Fruit fly (Drosophila melanogaster): ENCODE data around the gene CG7083.

CG7083 gene

DNA sequence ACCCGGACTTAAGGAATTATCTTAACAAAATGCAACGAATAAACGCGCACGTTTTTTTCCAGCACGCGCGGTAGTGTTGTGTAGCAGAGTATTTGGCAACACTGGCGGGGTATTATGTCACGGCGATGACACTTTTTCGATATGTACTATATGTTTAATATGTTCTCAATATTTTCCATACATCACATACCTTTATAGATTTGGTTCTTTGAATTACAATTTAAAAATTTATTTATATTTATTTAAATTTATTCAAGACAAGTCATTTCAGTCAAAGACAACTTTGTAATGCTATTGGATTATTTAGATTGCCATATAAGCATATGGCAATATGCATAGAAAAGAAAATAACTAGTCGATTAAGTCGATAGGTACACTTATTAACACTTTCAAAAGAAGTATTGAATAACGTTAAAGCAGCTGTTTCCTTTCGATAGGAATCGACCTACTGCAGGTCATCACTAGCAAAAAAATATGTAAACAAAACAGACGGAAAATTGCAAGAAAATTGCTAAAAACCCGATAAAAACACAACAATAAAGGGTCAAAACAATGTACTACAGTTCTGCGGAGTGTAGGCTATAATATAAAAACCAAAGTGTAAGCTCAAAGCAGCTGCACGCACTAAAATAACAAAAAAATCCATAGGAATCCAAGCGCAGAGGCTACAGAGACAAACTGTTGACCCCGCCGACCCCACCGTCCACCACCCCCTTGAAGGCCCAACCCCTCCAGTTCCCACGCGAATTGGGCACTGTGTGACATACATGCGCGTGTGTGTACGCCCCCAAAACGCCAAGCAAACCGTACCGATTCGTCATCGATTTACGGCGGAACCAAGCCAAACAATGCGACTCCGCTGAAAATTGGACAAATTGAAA lies 5.8 kb downstream of the CG7083 start, which contains the start of the genes CG7182 and GAPcenA:
Gene CG7182 (minus strand): TSS at position 283 of the 881 bp plus-strand sequence.
Gene GAPcenA (plus strand): TSS at position 462 of the 881 bp plus-strand sequence.
- TF ChIP-seq Sin3A (optimal IDR thresholded peaks at IDR 0.05) (no peak), Myc (optimal IDR thresholded peaks at IDR 0.05) (no peak), psq (optimal IDR thresholded peaks at IDR 0.05) (no peak), insv (optimal IDR thresholded peaks at IDR 0.05) (no peak), ttk (optimal IDR thresholded peaks at IDR 0.05) (no peak), h (optimal IDR thresholded peaks at IDR 0.05) (no peak)

DNA sequence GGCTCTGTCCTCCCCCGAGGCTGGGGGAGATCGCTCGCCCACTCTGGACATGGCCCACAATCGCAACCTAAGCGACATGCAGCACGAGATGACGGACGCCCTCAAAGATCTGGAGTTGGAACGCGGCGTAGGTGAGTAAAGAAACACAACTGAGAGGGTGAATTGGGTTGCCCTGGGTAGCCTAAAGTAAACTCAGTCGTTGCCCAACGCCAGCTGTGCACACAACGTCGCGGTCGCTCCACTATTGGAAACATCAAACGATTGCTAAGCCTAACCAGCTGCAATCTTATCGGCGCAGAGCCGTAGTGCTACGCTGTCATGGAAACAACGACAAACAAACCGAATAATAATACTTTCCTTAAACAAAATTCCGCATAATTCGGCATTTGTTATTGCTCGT lies 6.8 kb downstream of the CG7083 start:
- TF ChIP-seq h (optimal IDR thresholded peaks at IDR 0.05): no peak
- no peak for TF ChIP-seq Sin3A (optimal IDR thresholded peaks at IDR 0.05)
- no peak for TF ChIP-seq psq (optimal IDR thresholded peaks at IDR 0.05)
- no peak for TF ChIP-seq Myc (optimal IDR thresholded peaks at IDR 0.05)
- TF ChIP-seq ttk (optimal IDR thresholded peaks at IDR 0.05): no peak
- no peak for TF ChIP-seq insv (optimal IDR thresholded peaks at IDR 0.05)

DNA sequence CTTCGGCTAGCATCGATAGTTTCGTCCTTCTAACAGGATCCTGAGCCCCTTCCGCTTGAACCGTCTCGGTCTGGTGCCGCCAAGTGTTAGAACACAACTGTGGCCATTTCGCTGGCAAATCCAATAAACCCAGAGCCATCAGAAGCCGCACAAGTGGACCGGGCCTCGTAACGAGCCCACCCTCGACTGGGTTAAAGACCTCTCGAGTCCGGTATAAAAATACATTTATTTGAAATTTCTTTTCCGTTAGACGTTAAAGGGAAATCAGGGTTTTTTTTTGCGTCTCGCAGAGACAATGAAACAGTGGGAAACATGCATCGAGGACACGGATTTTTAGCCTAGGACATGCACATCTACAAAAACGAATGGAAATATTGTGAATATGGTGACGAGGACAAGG lies 15.6 kb downstream of the CG7083 start, which contains the start of gene Culd:
Gene Culd (minus strand): TSS at position 101 of the 400 bp plus-strand sequence.
- TF ChIP-seq insv (optimal IDR thresholded peaks at IDR 0.05) (no peak), ttk (optimal IDR thresholded peaks at IDR 0.05) (no peak), Myc (optimal IDR thresholded peaks at IDR 0.05) (no peak), Sin3A (optimal IDR thresholded peaks at IDR 0.05) (no peak)

DNA sequence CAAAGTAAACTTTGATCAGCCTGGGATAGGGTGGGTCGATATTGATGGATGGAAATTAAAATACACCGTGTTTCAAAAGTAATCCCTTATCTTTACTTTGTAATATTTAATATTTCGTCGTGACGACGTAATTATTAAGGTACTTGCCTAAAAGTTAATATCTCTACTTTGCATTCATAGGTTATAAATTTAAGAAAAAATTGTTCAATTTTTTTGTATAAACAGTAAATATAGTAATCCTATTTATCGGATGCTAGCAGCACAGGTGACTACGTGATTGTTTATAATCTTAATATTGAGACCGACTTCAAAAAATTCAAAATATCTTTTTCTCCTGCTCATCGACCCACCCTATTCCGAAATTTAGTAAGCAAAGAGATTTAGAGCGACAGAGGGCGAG lies 17.6 kb downstream of the CG7083 start:
- no peak for TF ChIP-seq psq (optimal IDR thresholded peaks at IDR 0.05)
- TF ChIP-seq ttk (optimal IDR thresholded peaks at IDR 0.05): no peak
- TF ChIP-seq insv (optimal IDR thresholded peaks at IDR 0.05): no peak
- no peak for TF ChIP-seq h (optimal IDR thresholded peaks at IDR 0.05)
- TF ChIP-seq Myc (optimal IDR thresholded peaks at IDR 0.05): no peak
- no peak for TF ChIP-seq Sin3A (optimal IDR thresholded peaks at IDR 0.05)

DNA sequence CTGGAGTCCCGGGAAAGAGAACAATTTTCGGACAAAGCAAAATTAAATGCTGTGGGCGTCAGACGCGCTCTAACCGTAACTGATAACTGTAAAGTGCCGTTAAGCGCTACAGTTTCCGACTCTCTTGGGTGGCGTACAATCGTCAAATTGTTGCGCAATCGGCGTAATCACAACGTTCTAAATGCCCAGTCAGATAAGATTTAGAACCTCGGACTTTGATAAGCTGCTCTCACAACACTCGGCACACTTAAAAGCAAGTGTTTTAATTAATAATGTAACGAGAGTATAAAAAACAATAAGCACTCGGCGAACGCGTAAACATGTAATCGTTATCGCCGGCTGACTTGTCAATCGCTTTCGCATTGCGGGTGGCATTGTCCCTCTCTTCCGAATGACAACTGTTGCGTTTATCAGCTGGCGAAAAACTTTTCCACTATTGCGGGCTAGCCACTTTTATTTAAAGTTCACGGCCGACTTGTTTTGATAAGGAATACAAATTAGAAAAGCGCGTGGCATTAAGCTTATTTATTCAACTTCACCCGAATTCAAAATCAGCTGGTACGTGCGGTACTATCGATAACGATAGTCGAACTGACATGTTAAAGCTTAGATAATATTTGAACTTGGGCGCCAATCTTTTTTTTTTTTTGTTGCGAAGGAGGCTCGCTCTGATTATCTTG lies 18.3 kb downstream of the CG7083 start:
- TF ChIP-seq Myc (optimal IDR thresholded peaks at IDR 0.05) (no peak), psq (optimal IDR thresholded peaks at IDR 0.05) (no peak), insv (optimal IDR thresholded peaks at IDR 0.05) (no peak), ttk (optimal IDR thresholded peaks at IDR 0.05) (no peak), h (optimal IDR thresholded peaks at IDR 0.05) (no peak), Sin3A (optimal IDR thresholded peaks at IDR 0.05) (no peak)

DNA sequence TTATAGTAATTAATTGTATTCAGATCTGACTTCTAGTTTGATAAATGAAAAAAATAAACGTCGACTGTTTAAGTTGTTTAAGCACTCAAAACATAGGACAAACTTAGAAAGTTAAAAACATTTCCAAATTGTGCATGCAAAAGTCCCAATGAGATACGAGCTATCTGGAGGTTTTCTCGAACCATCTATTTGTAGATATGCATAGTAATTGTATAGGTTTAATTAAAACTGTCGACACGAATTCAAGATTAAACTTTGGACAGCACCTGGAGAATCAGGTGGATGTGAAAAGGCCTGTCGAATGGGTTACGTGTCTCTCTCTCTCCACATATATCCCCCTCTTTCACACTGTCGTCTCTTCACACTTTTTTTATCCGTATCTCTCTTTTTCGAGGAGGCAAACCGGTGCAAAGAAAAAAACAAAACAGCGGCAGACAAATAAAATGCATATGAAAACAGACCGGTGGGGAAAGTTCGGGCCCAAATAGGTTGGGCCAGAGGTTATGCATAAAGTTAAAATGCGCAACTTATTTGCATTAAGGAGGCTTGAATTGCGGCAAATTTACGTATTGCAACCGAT lies 19.6 kb downstream of the CG7083 start:
- TF ChIP-seq h (optimal IDR thresholded peaks at IDR 0.05) (no peak), Myc (optimal IDR thresholded peaks at IDR 0.05) (no peak), psq (optimal IDR thresholded peaks at IDR 0.05) (no peak), ttk (optimal IDR thresholded peaks at IDR 0.05) (no peak), insv (optimal IDR thresholded peaks at IDR 0.05) (no peak), Sin3A (optimal IDR thresholded peaks at IDR 0.05) (no peak)

DNA sequence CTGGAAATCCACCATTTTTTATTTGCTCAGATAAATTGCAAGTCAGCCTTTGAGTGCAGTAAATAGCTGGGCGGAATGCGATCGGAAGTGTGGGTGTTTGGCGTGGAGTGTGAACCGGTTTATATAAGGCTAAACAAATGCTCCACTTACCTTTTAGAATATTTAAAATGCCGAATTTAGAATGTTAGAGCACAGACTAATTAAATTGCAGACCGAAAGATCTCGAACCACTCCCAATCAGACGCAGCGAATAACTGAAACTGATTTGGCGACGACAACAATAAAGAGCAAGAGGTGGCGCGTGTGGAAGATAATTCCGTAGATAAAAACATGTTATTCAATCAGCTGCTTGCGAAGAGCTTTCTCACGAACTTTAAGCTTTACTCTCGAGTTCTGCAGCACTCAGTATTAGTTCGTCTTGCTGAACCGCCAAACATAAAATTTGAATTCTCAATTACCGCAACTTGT lies 20.1 kb downstream of the CG7083 start, which contains the start of gene Idh:
Gene Idh (minus strand): TSS at position 264 of the 468 bp plus-strand sequence.
- no peak for TF ChIP-seq insv (optimal IDR thresholded peaks at IDR 0.05)
- no peak for TF ChIP-seq Myc (optimal IDR thresholded peaks at IDR 0.05)
- no peak for TF ChIP-seq ttk (optimal IDR thresholded peaks at IDR 0.05)
- TF ChIP-seq psq (optimal IDR thresholded peaks at IDR 0.05): no peak
- TF ChIP-seq Sin3A (optimal IDR thresholded peaks at IDR 0.05): no peak
- TF ChIP-seq h (optimal IDR thresholded peaks at IDR 0.05): no peak

DNA sequence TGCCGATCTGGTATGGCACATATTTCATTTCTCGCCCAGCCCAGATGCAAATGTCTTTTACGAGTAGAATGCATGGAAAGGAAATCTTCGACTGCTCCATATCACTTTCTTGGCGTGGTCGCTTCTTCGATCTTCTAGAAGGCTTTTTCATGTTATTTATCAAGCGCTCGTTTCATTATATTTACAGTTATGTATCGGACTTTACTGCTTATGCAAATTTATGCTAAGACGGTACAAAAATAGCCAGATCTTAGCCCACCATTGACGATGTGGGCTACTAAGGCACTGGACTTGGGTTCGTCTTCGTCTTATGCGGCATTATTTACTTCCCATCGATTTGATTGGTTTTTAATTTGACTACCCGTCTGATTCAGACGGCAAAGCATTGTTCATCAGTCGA lies 22.7 kb downstream of the CG7083 start:
- TF ChIP-seq Myc (optimal IDR thresholded peaks at IDR 0.05): no peak
- no peak for TF ChIP-seq h (optimal IDR thresholded peaks at IDR 0.05)
- no peak for TF ChIP-seq ttk (optimal IDR thresholded peaks at IDR 0.05)
- TF ChIP-seq insv (optimal IDR thresholded peaks at IDR 0.05): no peak
- no peak for TF ChIP-seq psq (optimal IDR thresholded peaks at IDR 0.05)
- TF ChIP-seq Sin3A (optimal IDR thresholded peaks at IDR 0.05): no peak

DNA sequence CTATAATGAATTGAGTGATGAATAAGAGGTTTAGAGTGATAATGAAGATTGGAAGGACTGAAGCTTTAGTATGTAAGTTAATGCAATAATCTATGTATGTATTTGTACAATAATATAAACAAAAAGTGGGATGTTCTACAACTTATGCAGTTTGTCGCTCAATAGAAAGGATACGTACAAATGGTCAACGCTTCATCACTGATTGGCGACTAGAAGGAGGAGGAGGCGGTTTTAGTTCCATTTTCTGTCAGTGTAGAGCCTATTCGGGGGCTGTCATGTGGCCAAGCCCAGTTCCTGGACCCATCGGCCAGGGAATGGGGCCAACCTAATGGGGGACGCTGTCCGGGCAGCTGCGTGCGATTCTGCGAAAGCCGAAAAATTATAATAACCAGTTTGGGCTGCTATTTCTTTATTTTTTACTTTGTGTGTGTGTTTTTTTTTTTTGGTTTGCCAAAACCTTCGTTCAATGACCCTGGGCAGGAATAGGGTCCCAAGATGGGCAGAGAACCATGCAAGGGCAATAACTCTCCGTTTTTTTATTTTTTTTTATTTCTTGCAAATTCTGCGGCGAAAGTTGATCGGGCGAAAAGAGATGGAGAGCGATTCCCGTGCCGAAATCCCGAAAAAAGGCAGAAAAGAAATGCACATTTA lies 28.2 kb downstream of the CG7083 start:
- no peak for TF ChIP-seq psq (optimal IDR thresholded peaks at IDR 0.05)
- TF ChIP-seq ttk (optimal IDR thresholded peaks at IDR 0.05): no peak
- no peak for TF ChIP-seq h (optimal IDR thresholded peaks at IDR 0.05)
- TF ChIP-seq Myc (optimal IDR thresholded peaks at IDR 0.05): no peak
- no peak for TF ChIP-seq Sin3A (optimal IDR thresholded peaks at IDR 0.05)
- no peak for TF ChIP-seq insv (optimal IDR thresholded peaks at IDR 0.05)

DNA sequence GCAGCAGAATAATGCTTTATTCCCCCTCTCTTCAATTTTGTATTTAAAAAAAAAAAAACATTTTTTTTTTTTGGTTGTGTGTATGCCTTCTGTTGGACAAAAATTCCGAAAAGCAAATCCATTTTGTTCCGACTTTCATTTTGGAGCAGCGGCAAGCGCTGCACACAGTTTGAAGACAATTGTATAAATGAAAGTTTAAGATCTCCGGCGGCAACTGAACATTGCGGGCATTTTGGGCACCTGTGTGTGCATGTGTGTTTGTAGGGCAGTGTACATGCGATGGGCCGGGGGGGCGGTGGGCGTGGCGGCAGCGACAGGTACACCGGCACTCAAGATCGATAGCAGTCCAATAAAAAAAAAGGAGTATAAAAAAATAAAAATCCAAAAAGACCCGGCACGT lies 28.9 kb downstream of the CG7083 start:
- no peak for TF ChIP-seq ttk (optimal IDR thresholded peaks at IDR 0.05)
- no peak for TF ChIP-seq h (optimal IDR thresholded peaks at IDR 0.05)
- no peak for TF ChIP-seq psq (optimal IDR thresholded peaks at IDR 0.05)
- TF ChIP-seq insv (optimal IDR thresholded peaks at IDR 0.05): no peak
- no peak for TF ChIP-seq Sin3A (optimal IDR thresholded peaks at IDR 0.05)
- no peak for TF ChIP-seq Myc (optimal IDR thresholded peaks at IDR 0.05)

DNA sequence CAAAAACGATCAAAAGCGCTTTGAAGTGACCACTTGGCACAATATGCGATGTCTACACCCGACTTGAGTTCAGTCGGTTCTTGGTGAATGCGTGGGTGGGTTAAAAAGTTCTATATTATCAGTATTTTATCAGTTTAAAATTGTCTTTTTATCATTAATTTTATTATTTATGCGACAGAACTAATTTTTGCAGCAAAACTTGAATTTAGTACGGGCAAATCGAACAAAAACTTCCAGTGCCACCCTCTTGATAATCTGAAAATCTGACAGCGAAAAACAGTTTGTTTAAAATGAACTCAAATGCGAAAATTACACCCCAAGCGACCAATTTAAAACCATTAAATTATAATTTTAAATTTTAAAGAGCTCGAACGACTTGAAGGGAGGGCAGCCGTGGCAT lies 30.3 kb downstream of the CG7083 start:
- TF ChIP-seq ttk (optimal IDR thresholded peaks at IDR 0.05) (no peak), Sin3A (optimal IDR thresholded peaks at IDR 0.05) (no peak), insv (optimal IDR thresholded peaks at IDR 0.05) (no peak), h (optimal IDR thresholded peaks at IDR 0.05) (no peak), Myc (optimal IDR thresholded peaks at IDR 0.05) (no peak), psq (optimal IDR thresholded peaks at IDR 0.05) (no peak)
